Worm (Caenorhabditis elegans) whole organism, early embryonic: ENCODE results near the gene klc-1.

Source experiments
- B0310.2 ChIP-seq: sonication (generic microtip); optimal IDR thresholded peaks from 2 replicates; lab custom pipeline; 2016; ENCODE audit warnings: mild to moderate bottlenecking, missing genetic modification characterization, missing compliant biosample characterization
- F13C5.2 ChIP-seq: sonication (generic microtip); optimal IDR thresholded peaks from 2 replicates; lab custom pipeline; 2017; ENCODE audit warnings: mild to moderate bottlenecking, missing genetic modification characterization, inconsistent platforms, missing compliant biosample characterization
- aly-1 ChIP-seq: sonication (generic microtip); optimal IDR thresholded peaks from 2 replicates; lab custom pipeline; 2016; ENCODE audit warnings: missing genetic modification characterization, missing compliant biosample characterization
- ama-1 ChIP-seq: fragments of 150-350 bp; optimal IDR thresholded peaks from 2 replicates; lab custom pipeline; 2014
- ets-7 ChIP-seq: sonication (generic microtip); optimal IDR thresholded peaks from 2 replicates; lab custom pipeline; 2016; ENCODE audit warnings: missing genotype, missing genetic modification characterization, missing compliant biosample characterization
- hnd-1 ChIP-seq: sonication (generic microtip); optimal IDR thresholded peaks from 2 replicates; lab custom pipeline; 2016; ENCODE audit warnings: missing genetic modification characterization, missing compliant biosample characterization
- tbx-11 ChIP-seq: fragments of 200-800 bp; sonication (Bioruptor generic); IDR thresholded peaks from 2 replicates; pipeline ENCODE4 v1.3.6; 2022; ENCODE audit warnings: missing genetic modification characterization, missing compliant biosample characterization
- tra-4 ChIP-seq: sonication (generic microtip); optimal IDR thresholded peaks from 2 replicates; lab custom pipeline; 2017; ENCODE audit warnings: missing genetic modification characterization, missing compliant biosample characterization

DNA sequence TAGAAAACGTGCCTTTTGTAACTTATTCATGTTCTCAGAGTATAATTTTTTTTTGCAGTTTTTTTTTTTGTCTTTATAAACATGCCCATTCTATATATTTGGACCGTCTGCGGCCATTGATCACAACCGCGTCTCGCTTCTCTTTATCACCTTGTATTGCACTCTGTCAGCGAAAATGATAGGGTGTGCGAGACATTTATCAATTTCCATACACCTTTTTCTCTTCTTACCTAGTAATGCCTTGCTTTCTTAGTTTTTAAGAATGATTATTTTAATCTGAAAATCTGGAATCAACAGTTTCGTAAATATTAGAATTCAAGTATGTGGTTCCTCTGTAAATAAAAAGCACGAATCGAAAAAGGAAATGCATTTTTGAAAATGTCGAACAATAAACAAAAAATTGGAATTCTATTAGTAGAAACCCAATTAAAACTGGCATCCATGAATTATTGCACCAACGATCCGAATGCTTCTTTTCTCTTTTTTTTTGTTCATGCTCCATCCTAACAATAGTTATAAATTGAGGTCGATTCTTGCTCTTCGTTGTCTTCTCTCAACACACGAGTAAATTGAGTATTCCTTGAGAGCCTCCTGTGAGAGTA is 46.3 kb upstream of the klc-1 start:
- TF ChIP-seq ama-1 (lab: Kevin White, UChicago) (no peak), tbx-11 (GFP tag; lab: Robert Waterston, UW) (no peak), ets-7 (tag; lab: Kevin White, UChicago) (no peak), hnd-1 (tag; lab: Kevin White, UChicago) (no peak), aly-1 (tag; lab: Kevin White, UChicago) (no peak), B0310.2 (tag; lab: Kevin White, UChicago) (no peak), F13C5.2 (tag; lab: Kevin White, UChicago) (no peak), tra-4 (tag; lab: Kevin White, UChicago) (no peak)
